Fruit fly (Drosophila melanogaster): Measurements from ENCODE around the gene CG44040.

DNA sequence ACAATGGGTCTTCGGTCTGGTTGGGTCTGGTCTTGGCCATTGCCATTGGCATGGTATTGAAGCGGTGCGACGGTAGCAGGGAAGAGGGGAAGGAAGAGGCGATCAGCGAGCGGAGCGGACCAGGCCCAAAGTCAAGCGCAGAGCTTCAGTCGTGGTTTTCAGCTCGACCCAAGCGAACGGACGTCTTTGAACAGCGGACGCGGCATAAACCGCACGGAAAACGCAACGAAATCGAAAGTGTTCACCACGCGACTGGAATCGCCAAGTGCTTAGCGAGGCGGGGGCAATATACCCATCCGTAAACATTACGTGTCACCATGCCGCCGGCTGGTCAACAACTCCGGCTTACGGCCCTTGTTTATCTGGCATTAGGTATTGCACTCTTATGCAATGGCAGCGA, 3.9 kb upstream of the CG44040 start, which contains the start of gene CG14866:
- no peak for TF ChIP-seq dac (GFP tag; optimal IDR thresholded peaks at IDR 0.05)
- no peak for TF ChIP-seq Sox14 (GFP tag; optimal IDR thresholded peaks at IDR 0.05)
- TF ChIP-seq CG11762 (GFP tag; optimal IDR thresholded peaks at IDR 0.05; ENCODE audit: insufficient read depth), result no peak
- no peak for TF ChIP-seq CG6854 (GFP tag; optimal IDR thresholded peaks at IDR 0.05)
- no peak for TF ChIP-seq CG8632 (GFP tag; optimal IDR thresholded peaks at IDR 0.05)
- no peak for TF ChIP-seq Ets96B (tag; optimal IDR thresholded peaks at IDR 0.05)
- no peak for TF ChIP-seq CG10669 (GFP tag; optimal IDR thresholded peaks at IDR 0.05)
- TF ChIP-seq Ets21C (GFP tag; optimal IDR thresholded peaks at IDR 0.05), result no peak
- no peak for TF ChIP-seq CG3919 (GFP tag; optimal IDR thresholded peaks at IDR 0.05)
- no peak for TF ChIP-seq Sox102F (GFP tag; optimal IDR thresholded peaks at IDR 0.05)
- no peak for TF ChIP-seq CG4318 (GFP tag; optimal IDR thresholded peaks at IDR 0.05)
